Worm (Caenorhabditis elegans) whole organism, mixed stage, embryonic: ENCODE data around the gene Y116A8C.38.
"Not testable (repeated sequence)": the region's sequence is repeated elsewhere in the genome, so short reads cannot be mapped to it uniquely, and the experiment has no call there.

Source experiments
- M03D4.4 ChIP-seq: sonication (generic microtip); optimal IDR thresholded peaks from 2 replicates; lab custom pipeline; 2017; ENCODE audit warnings: mild to moderate bottlenecking, missing genetic modification characterization, missing compliant biosample characterization
- bed-3 ChIP-seq: fragments of 200-800 bp; sonication (Bioruptor generic); optimal IDR thresholded peaks from 3 replicates; lab custom pipeline; 2018; ENCODE audit warnings: mild to moderate bottlenecking, missing genetic modification characterization, moderate library complexity, missing compliant biosample characterization
- blmp-1 ChIP-seq: fragments of 150-350 bp; optimal IDR thresholded peaks from 2 replicates; lab custom pipeline; 2014; ENCODE audit warnings: missing biosample characterization, missing genetic modification characterization
- ceh-39 ChIP-seq: fragments of 150-350 bp; optimal IDR thresholded peaks from 2 replicates; lab custom pipeline; 2014; ENCODE audit warnings: missing biosample characterization, missing genetic modification characterization
- ceh-43 ChIP-seq: fragments of 200-800 bp; sonication (Bioruptor generic); optimal IDR thresholded peaks from 2 replicates; lab custom pipeline; 2018; ENCODE audit warnings: mild to moderate bottlenecking, missing genetic modification characterization, moderate library complexity, missing compliant biosample characterization
- ceh-83 ChIP-seq: fragments of 200-800 bp; sonication (Bioruptor generic); optimal IDR thresholded peaks from 2 replicates; lab custom pipeline; 2018; ENCODE audit warnings: mild to moderate bottlenecking, missing genetic modification characterization, missing compliant biosample characterization
- ces-1 ChIP-seq: fragments of 150-350 bp; optimal IDR thresholded peaks from 2 replicates; lab custom pipeline; 2014; ENCODE audit warnings: missing biosample characterization, missing genetic modification reagents, missing genetic modification characterization
- drap-1 ChIP-seq: fragments of 200-800 bp; sonication (Bioruptor generic); optimal IDR thresholded peaks from 3 replicates; lab custom pipeline; 2018; ENCODE audit warnings: mild to moderate bottlenecking, missing genetic modification characterization, missing compliant biosample characterization
- elt-1 ChIP-seq: sonication (generic microtip); optimal IDR thresholded peaks from 2 replicates; lab custom pipeline; 2017; ENCODE audit warnings: missing genetic modification characterization, mild to moderate bottlenecking, missing compliant biosample characterization, antibody characterized with exemption, moderate library complexity, borderline replicate concordance; ENCODE audit not compliant: insufficient read depth
- elt-3 ChIP-seq: fragments of 150-350 bp; optimal IDR thresholded peaks from 2 replicates; lab custom pipeline; 2014; ENCODE audit warnings: missing biosample characterization, missing genetic modification characterization
- ham-2 ChIP-seq: fragments of 200-800 bp; sonication (Bioruptor generic); optimal IDR thresholded peaks from 2 replicates; lab custom pipeline; 2018; ENCODE audit warnings: mild to moderate bottlenecking, missing genetic modification characterization, missing compliant biosample characterization
- hlh-1 ChIP-seq: fragments of 150-350 bp; optimal IDR thresholded peaks from 2 replicates; lab custom pipeline; 2014; ENCODE audit warnings: missing biosample characterization, missing genetic modification reagents, missing genetic modification characterization
- lin-13 ChIP-seq: fragments of 150-350 bp; optimal IDR thresholded peaks from 2 replicates; lab custom pipeline; 2014; ENCODE audit warnings: missing biosample characterization, missing genetic modification characterization
- mep-1 ChIP-seq: fragments of 150-350 bp; optimal IDR thresholded peaks from 2 replicates; lab custom pipeline; 2017; ENCODE audit warnings: missing biosample characterization, missing genetic modification reagents, missing genetic modification characterization, inconsistent platforms
- mls-2 ChIP-seq: sonication (generic microtip); optimal IDR thresholded peaks from 2 replicates; lab custom pipeline; 2016; ENCODE audit warnings: mild to moderate bottlenecking, missing genetic modification characterization, moderate library complexity, missing compliant biosample characterization
- nhr-12 ChIP-seq: fragments of 150-350 bp; optimal IDR thresholded peaks from 2 replicates; lab custom pipeline; 2014; ENCODE audit warnings: missing biosample characterization, missing genetic modification characterization
- nhr-2 ChIP-seq: fragments of 150-350 bp; optimal IDR thresholded peaks from 2 replicates; lab custom pipeline; 2014; ENCODE audit warnings: missing biosample characterization, missing genetic modification characterization
- nhr-237 ChIP-seq: fragments of 150-350 bp; optimal IDR thresholded peaks from 2 replicates; lab custom pipeline; 2014; ENCODE audit warnings: missing biosample characterization, missing genetic modification characterization
- nhr-28 ChIP-seq: fragments of 150-350 bp; optimal IDR thresholded peaks from 2 replicates; lab custom pipeline; 2014; ENCODE audit warnings: missing biosample characterization, missing genetic modification characterization
- nhr-76 ChIP-seq: sonication (generic microtip); optimal IDR thresholded peaks from 2 replicates; lab custom pipeline; 2017; ENCODE audit warnings: missing biosample characterization, missing genetic modification characterization
- pha-4 ChIP-seq: fragments of 150-350 bp; optimal IDR thresholded peaks from 2 replicates; lab custom pipeline; 2018; ENCODE audit warnings: missing biosample characterization, missing genetic modification reagents, missing genetic modification characterization
- sem-2 ChIP-seq: fragments of 200-800 bp; sonication (Bioruptor generic); optimal IDR thresholded peaks from 2 replicates; lab custom pipeline; 2018; ENCODE audit warnings: mild to moderate bottlenecking, missing genetic modification characterization, missing compliant biosample characterization
- snpc-4 ChIP-seq: fragments of 150-350 bp; optimal IDR thresholded peaks from 2 replicates; lab custom pipeline; 2014; ENCODE audit warnings: missing biosample characterization, missing genetic modification characterization
- sptf-1 ChIP-seq: sonication (generic microtip); optimal IDR thresholded peaks from 2 replicates; lab custom pipeline; 2017; ENCODE audit warnings: mild to moderate bottlenecking, missing genetic modification characterization, moderate library complexity, missing compliant biosample characterization
- tbx-8 ChIP-seq: fragments of 200-800 bp; sonication (Bioruptor generic); optimal IDR thresholded peaks from 2 replicates; lab custom pipeline; 2018; ENCODE audit warnings: mild to moderate bottlenecking, missing genetic modification characterization, moderate library complexity, missing compliant biosample characterization
- unc-120 ChIP-seq: sonication (generic microtip); optimal IDR thresholded peaks from 2 replicates; lab custom pipeline; 2017; ENCODE audit warnings: missing genetic modification characterization, missing compliant biosample characterization; ENCODE audit not compliant: poor library complexity, severe bottlenecking
- unc-39 ChIP-seq: fragments of 150-350 bp; optimal IDR thresholded peaks from 2 replicates; lab custom pipeline; 2014; ENCODE audit warnings: missing biosample characterization, missing genetic modification characterization
- unc-62 ChIP-seq: fragments of 150-350 bp; optimal IDR thresholded peaks from 2 replicates; lab custom pipeline; 2014; ENCODE audit warnings: missing biosample characterization, missing genetic modification reagents, missing genetic modification characterization
- zip-8 ChIP-seq: fragments of 150-350 bp; optimal IDR thresholded peaks from 2 replicates; lab custom pipeline; 2014; ENCODE audit warnings: missing biosample characterization, missing genetic modification characterization
- ztf-11 ChIP-seq: fragments of 150-350 bp; optimal IDR thresholded peaks from 2 replicates; lab custom pipeline; 2014; ENCODE audit warnings: missing biosample characterization, missing genetic modification characterization

Y116A8C.38 gene

DNA sequence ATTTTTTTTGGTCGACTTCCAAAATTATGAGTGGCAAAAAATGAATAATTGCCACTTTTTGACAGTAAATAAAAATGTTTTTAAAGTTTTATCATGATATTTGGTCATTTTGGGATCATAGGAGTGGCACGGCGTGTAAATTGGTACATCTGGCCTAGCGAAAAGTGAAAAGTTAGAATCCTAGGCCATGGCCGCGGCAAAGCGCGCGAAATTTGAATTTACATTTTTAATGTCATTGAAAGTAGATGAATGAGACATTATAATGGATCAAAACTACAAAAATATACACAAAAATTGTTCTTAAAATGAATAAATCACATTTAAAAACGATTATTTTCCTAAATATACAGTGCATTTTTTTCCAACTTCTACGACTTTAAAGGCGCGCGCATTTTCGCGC, 4.8 kb upstream of the Y116A8C.38 start:
- TF ChIP-seq nhr-2 (tag; lab: Kevin White, UChicago) (no peak), bed-3 (GFP tag; lab: Kevin White, UChicago) (no peak), nhr-12 (tag; lab: Kevin White, UChicago) (no peak), ces-1 (GFP tag; lab: Kevin White, UChicago) (no peak), lin-13 (no peak), tbx-8 (GFP tag; lab: Kevin White, UChicago) (no peak), blmp-1 (no peak), drap-1 (GFP tag; lab: Kevin White, UChicago) (no peak), mls-2 (tag; lab: Kevin White, UChicago) (no peak), elt-1 (no peak), unc-62 (no peak), zip-8 (no peak), unc-39 (tag; lab: Kevin White, UChicago) (no peak), mep-1 (tag; lab: Kevin White, UChicago) (no peak), hlh-1 (tag; lab: Kevin White, UChicago) (no peak)
- TF ChIP-seq, all 35 proteins: peak for 0

DNA sequence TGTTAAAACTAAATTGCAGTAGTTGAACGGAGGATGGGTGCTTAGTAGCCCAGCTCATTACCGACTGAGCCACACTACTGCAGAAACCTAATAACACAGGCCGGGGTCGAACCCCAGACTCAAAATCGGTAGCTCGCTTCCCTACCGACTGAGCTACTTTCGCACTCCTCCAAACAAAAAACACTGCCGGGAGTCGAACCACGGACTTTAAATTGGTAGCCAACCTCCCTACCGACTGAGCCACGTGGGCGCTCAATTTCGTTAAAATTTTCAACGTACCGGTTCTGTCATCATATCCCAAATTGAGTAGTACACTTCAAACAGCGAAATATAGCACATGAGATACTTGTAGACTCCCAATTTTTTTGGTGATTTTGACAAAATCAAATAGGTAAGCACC, 19.1 kb downstream of the Y116A8C.38 start:
- TF ChIP-seq unc-39 (tag; lab: Kevin White, UChicago) (no peak), unc-120 (tag; lab: Kevin White, UChicago) (no peak)

DNA sequence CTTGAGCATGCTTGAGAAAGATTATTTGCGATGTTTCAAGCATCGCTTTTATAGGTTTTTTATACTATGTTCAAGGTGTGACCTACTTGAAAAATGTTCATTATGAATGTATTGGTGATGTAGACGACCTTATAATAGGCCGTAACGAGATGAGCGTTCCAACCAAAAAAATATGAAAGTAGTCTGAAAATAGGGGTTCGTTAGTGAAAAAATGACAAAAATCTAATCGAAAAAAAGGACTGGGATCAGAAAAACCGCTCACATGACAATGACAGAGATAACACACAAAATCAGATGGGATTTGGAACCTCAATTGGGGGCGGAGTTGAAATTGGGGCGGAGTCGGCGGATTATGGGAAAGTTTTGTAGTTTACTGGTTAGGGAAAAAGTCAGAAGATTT, 19.5 kb downstream of the Y116A8C.38 start, which contains the start of gene Y116A8C.40:
Y116A8C.40 (minus strand) TSS at position 101 of the 400 bp plus-strand sequence.
- TF ChIP-seq sem-2 (GFP tag; lab: Kevin White, UChicago) (no peak), snpc-4 (no peak), blmp-1 (no peak), mls-2 (tag; lab: Kevin White, UChicago) (no peak), unc-62 (no peak), unc-120 (tag; lab: Kevin White, UChicago) (no peak), sptf-1 (no peak), M03D4.4 (tag; lab: Kevin White, UChicago) (no peak), nhr-76 (tag; lab: Kevin White, UChicago) (no peak), ceh-83 (GFP tag; lab: Kevin White, UChicago) (no peak), bed-3 (GFP tag; lab: Kevin White, UChicago) (no peak)
- TF ChIP-seq, all 35 proteins: peak for 0

DNA sequence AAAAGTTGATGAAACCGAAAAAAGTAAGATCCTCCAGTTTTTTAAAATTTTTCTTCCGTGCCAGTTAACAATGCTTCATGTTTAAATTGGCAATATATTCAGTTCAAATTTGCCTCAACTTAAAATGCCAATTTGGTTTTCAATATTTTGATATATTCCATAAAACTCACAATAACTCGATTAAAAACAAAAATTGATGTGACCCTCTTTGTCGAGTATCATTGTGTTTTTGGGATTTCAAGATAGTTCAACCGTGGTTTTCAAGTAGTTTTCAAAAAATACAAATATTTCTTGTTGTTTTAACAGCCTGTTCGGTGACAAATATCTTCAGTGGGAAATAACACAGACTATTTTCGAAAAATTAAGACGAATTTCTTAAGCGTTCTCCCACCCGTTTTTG, 21.7 kb downstream of the Y116A8C.38 start:
- TF ChIP-seq mls-2 (tag; lab: Kevin White, UChicago) (no peak), nhr-237 (tag; lab: Kevin White, UChicago) (no peak), unc-62 (no peak), ceh-43 (GFP tag; lab: Kevin White, UChicago) (no peak), nhr-12 (tag; lab: Kevin White, UChicago) (no peak), sptf-1 (no peak), lin-13 (no peak), elt-3 (tag; lab: Kevin White, UChicago) (no peak), nhr-28 (no peak), ceh-39 (tag; lab: Kevin White, UChicago) (no peak), ztf-11 (no peak), unc-120 (tag; lab: Kevin White, UChicago) (no peak), ham-2 (no peak), nhr-76 (tag; lab: Kevin White, UChicago) (no peak), tbx-8 (GFP tag; lab: Kevin White, UChicago) (no peak)
- TF ChIP-seq, all 35 proteins: peak for 0

DNA sequence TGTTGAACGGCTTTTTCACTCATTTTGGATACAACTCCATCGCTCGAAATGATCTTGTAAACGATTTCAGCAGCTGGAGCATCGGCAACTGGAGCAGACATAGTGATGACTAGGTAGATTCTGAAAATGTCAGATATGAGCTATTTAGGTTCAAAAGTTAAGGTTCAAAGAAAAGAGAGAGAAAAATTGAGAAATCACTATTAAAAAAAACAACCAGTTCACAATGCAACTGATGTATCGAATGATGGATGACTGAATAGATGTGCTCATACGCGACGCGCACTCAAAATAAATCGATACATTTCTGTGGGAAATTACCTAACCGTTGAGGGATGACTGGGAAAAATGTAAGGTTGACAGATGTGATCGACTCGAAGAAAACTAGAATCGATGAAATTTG, 31.2 kb downstream of the Y116A8C.38 start, which contains the start of gene skr-13:
skr-13 (minus strand) TSS at position 101 of the 400 bp plus-strand sequence.
- TF ChIP-seq mls-2 (tag; lab: Kevin White, UChicago) (no peak), ceh-39 (tag; lab: Kevin White, UChicago) (peak; percentile 10), drap-1 (GFP tag; lab: Kevin White, UChicago) (no peak)

DNA sequence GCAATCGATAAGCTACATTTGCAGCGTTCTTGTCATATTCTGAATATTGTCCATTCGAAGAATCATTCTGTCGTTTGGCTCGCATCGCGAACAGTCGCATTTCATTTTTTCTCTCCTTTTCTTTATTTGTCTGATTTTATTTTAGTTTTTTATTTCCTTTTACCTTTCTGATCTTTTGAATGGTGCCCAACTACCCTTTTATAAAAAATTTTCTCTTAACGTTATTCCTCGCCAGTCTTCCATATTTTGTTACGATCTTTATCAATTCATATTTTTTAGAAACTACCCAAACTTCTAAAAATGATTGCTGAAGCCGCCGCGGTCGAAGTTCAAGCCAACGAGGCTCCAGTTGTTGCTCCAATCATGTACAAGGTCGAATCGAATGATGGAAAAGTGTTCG, 31.9 kb downstream of the Y116A8C.38 start, which contains the start of gene skr-9:
skr-9 (plus strand) TSS at position 301 of the 400 bp plus-strand sequence.
- not testable (repeated sequence) for TF ChIP-seq pha-4, ceh-39, unc-120 (tag; lab: Kevin White, UChicago)
